Fruit fly (Drosophila melanogaster): Measurements from ENCODE around the gene kipf.

The kipf gene

dm6 chr3R:7892246-7893000 lies 21.2 kb upstream of the kipf start (continued):
- peak; percentile 57 for TF ChIP-seq CG10147 (GFP tag; optimal IDR thresholded peaks at IDR 0.05)
- TF ChIP-seq C15 (GFP tag; IDR thresholded peaks at IDR 0.05): peak; percentile 45; the same call in 1 of the 3 replicates
- TF ChIP-seq CG12155 (GFP tag; optimal IDR thresholded peaks at IDR 0.05): no peak
- peak; percentile 20 for TF ChIP-seq CG2875 (GFP tag; optimal IDR thresholded peaks at IDR 0.05)
- peak; percentile 5 for TF ChIP-seq HmgZ (tag; optimal IDR thresholded peaks at IDR 0.05)
- TF ChIP-seq CG10209 (GFP tag; optimal IDR thresholded peaks at IDR 0.05): no peak
- no peak for TF ChIP-seq CG15601 (tag; optimal IDR thresholded peaks at IDR 0.05)
- TF ChIP-seq Kr (GFP tag; optimal IDR thresholded peaks at IDR 0.05): no peak

dm6 chr3R:7894586-7894985 lies 19.1 kb upstream of the kipf start:
- TF ChIP-seq CG2202 (tag; optimal IDR thresholded peaks at IDR 0.05) (no peak), al (GFP tag; IDR thresholded peaks at IDR 0.05) (no peak), vnd (GFP tag; IDR thresholded peaks at IDR 0.05; ENCODE audit: partially characterized antibody) (no peak), crc (GFP tag; optimal IDR thresholded peaks at IDR 0.05) (no peak), jumu (GFP tag; optimal IDR thresholded peaks at IDR 0.05) (no peak), Pdp1 (GFP tag; optimal IDR thresholded peaks at IDR 0.05) (peak in 1 of 2 experiments; percentile 1), CG9215 (GFP tag; IDR thresholded peaks at IDR 0.05) (no peak), Med (GFP tag) (peak; percentile 7), croc (GFP tag; conservative IDR thresholded peaks at IDR 0.05) (no peak), sob (GFP tag; IDR thresholded peaks at IDR 0.05) (no peak), Hey (tag; optimal IDR thresholded peaks at IDR 0.05) (no peak)

- no peak for TF ChIP-seq Dp (GFP tag; optimal IDR thresholded peaks at IDR 0.05)
- TF ChIP-seq dati (GFP tag; IDR thresholded peaks at IDR 0.05): no peak
- TF ChIP-seq D (optimal IDR thresholded peaks at IDR 0.05): no peak
- no peak for TF ChIP-seq D (GFP tag; optimal IDR thresholded peaks at IDR 0.05)
- peak; percentile 72 for TF ChIP-seq CG12769 (tag; optimal IDR thresholded peaks at IDR 0.05)
- TF ChIP-seq CG11398 (GFP tag; optimal IDR thresholded peaks at IDR 0.05): no peak
- no peak for TF ChIP-seq hb (GFP tag; IDR thresholded peaks at IDR 0.05; ENCODE audit: partially characterized antibody)
- no peak; the same call in 2 of the 3 replicates for TF ChIP-seq sr (GFP tag; IDR thresholded peaks at IDR 0.05)
- peak; percentile 52 for TF ChIP-seq Hmx (GFP tag; optimal IDR thresholded peaks at IDR 0.05)
- no peak for TF ChIP-seq bbx (GFP tag; IDR thresholded peaks at IDR 0.05; ENCODE audit: partially characterized antibody)
- no peak for TF ChIP-seq p53 (GFP tag; optimal IDR thresholded peaks at IDR 0.05)
- peak; percentile 61 for TF ChIP-seq NFAT (GFP tag; IDR thresholded peaks at IDR 0.05)
- TF ChIP-seq Max (GFP tag; optimal IDR thresholded peaks at IDR 0.05): peak; percentile 62
- TF ChIP-seq ham (GFP tag; IDR thresholded peaks at IDR 0.05): no peak
- TF ChIP-seq shn (GFP tag; optimal IDR thresholded peaks at IDR 0.05): no peak
- no peak for TF ChIP-seq CkIIα-i1 (GFP tag; IDR thresholded peaks at IDR 0.05)
- no peak for TF ChIP-seq CG17186 (GFP tag; optimal IDR thresholded peaks at IDR 0.05)
- peak; percentile 57 for TF ChIP-seq Hand (GFP tag; optimal IDR thresholded peaks at IDR 0.05)
- TF ChIP-seq CG4854 (GFP tag; optimal IDR thresholded peaks at IDR 0.05): peak; percentile 38
- peak; percentile 47 for TF ChIP-seq CG6683 (GFP tag; optimal IDR thresholded peaks at IDR 0.05)
- TF ChIP-seq CG12659 (GFP tag; optimal IDR thresholded peaks at IDR 0.05): peak; percentile 75
- no peak for TF ChIP-seq Atf3 (GFP tag; optimal IDR thresholded peaks at IDR 0.05)
- peak; percentile 62 for TF ChIP-seq CG10209 (GFP tag; optimal IDR thresholded peaks at IDR 0.05)
- TF ChIP-seq CG17568 (GFP tag; optimal IDR thresholded peaks at IDR 0.05): no peak
- peak in 1 of 2 experiments; percentile 83 for TF ChIP-seq Hr51 (GFP tag; optimal IDR thresholded peaks at IDR 0.05)
- TF ChIP-seq CG10565 (GFP tag; optimal IDR thresholded peaks at IDR 0.05): no peak
- TF ChIP-seq slbo (GFP tag; IDR thresholded peaks at IDR 0.05): peak; percentile 83
- no peak for TF ChIP-seq CHES-1-like (GFP tag; optimal IDR thresholded peaks at IDR 0.05)
- TF ChIP-seq CG10366 (GFP tag; IDR thresholded peaks at IDR 0.05): peak; percentile 73
These were observed 18.2 kb upstream of the kipf start for dm6 chr3R:7895457-7895856.
